Worm (Caenorhabditis elegans): ENCODE data around the gene C13A2.9.

DNA sequence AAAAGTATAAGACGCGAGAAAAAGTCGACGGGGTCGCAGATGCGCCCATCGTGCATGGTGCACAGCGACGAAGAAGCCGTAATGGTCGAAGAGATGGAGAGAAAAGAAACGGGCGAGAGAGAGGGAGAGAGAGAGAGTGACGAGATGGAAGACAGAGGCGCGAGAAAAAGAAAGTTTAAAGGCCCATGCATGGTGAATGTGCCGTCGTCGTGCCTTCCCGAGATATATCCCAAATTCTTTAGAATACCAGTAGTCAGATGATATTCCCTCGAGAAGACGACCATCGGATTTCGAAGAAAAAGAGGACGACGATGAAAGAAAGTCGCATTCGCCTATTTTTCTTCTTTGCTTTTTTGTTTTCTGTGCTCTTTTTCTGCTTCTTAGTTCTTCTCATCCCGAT lies 47.9 kb downstream of the C13A2.9 start:
- TF ChIP-seq nhr-76 (tag; optimal IDR thresholded peaks at IDR 0.05) (no peak), pag-3 (tag; optimal IDR thresholded peaks at IDR 0.05; ENCODE audit: borderline replicate concordance, insufficient read depth) (no peak), sptf-1 (tag; optimal IDR thresholded peaks at IDR 0.05) (no peak), tbx-2 (tag; optimal IDR thresholded peaks at IDR 0.05) (no peak), alr-1 (tag; optimal IDR thresholded peaks at IDR 0.05; ENCODE audit: borderline replicate concordance) (no peak), nhr-12 (tag; optimal IDR thresholded peaks at IDR 0.05) (no peak), skn-1 (tag; optimal IDR thresholded peaks at IDR 0.05) (no peak), egl-27 (tag; optimal IDR thresholded peaks at IDR 0.05) (no peak), pqm-1 (tag; optimal IDR thresholded peaks at IDR 0.05) (no peak), efl-1 (optimal IDR thresholded peaks at IDR 0.05) (peak; percentile 4 to 11), efl-1 (GFP tag; optimal IDR thresholded peaks at IDR 0.05 in 1 of 2) (no peak), elt-2 (tag; optimal IDR thresholded peaks at IDR 0.05) (no peak), snpc-4 (tag; optimal IDR thresholded peaks at IDR 0.05) (no peak)

Data from whole organism, L1 larva.